Worm (Caenorhabditis elegans): ENCODE measurements around the gene vha-12.

ce11 chrX:4154784-4155183 lies 36.1 kb upstream of the vha-12 start:
- no peak for TF ChIP-seq sptf-1 (tag; optimal IDR thresholded peaks at IDR 0.05)
- TF ChIP-seq unc-62 (GFP tag; optimal IDR thresholded peaks at IDR 0.05): no peak
- TF ChIP-seq egl-27 (tag; optimal IDR thresholded peaks at IDR 0.05): no peak
- peak; percentile 25 for TF ChIP-seq rnt-1 (tag; optimal IDR thresholded peaks at IDR 0.05)
- no peak for TF ChIP-seq fkh-10 (GFP tag; optimal IDR thresholded peaks at IDR 0.05)
- TF ChIP-seq snpc-4 (tag; optimal IDR thresholded peaks at IDR 0.05): no peak
- no peak for TF ChIP-seq hpl-2 (GFP tag; optimal IDR thresholded peaks at IDR 0.05)
- no peak for TF ChIP-seq mdl-1 (tag; optimal IDR thresholded peaks at IDR 0.05)
- TF ChIP-seq lsy-2 (tag; optimal IDR thresholded peaks at IDR 0.05): no peak
- TF ChIP-seq ama-1 (optimal IDR thresholded peaks at IDR 0.05): no peak
- no peak for TF ChIP-seq pqm-1 (tag; optimal IDR thresholded peaks at IDR 0.05)

Data from whole organism, L1 larva.